Worm (Caenorhabditis elegans) whole organism, L4 larva: ENCODE results near the gene F54B11.10.

ENCODE experiments used
- F10B5.3 ChIP-seq: sonication (generic microtip); optimal IDR thresholded peaks from 2 replicates; lab custom pipeline; 2016; ENCODE audit warnings: mild to moderate bottlenecking, missing genetic modification characterization, missing compliant biosample characterization
- Y105C5A.15 ChIP-seq: fragments of 200-800 bp; sonication (Bioruptor generic); IDR thresholded peaks from 2 replicates; pipeline ENCODE4 v1.3.6; 2022; ENCODE audit warnings: missing genetic modification characterization, missing compliant biosample characterization
- Y75B8A.6 ChIP-seq: fragments of 200-800 bp; sonication (Bioruptor generic); IDR thresholded peaks from 2 replicates; pipeline ENCODE4 v1.3.6; 2022; ENCODE audit warnings: missing genetic modification reagents, missing genetic modification characterization, missing compliant biosample characterization
- aha-1 ChIP-seq: fragments of 150-350 bp; peaks from one replicate; lab custom pipeline; 2014; ENCODE audit warnings: missing biosample characterization, missing genetic modification characterization
- ama-1 ChIP-seq: fragments of 150-350 bp; optimal IDR thresholded peaks from 2 replicates; lab custom pipeline; 2014; ENCODE audit warnings: inconsistent platforms, mixed read lengths
- ceh-32 ChIP-seq: sonication (generic microtip); optimal IDR thresholded peaks from 2 replicates; lab custom pipeline; 2016; ENCODE audit warnings: mild to moderate bottlenecking, missing genetic modification characterization, missing compliant biosample characterization; ENCODE audit not compliant: poor library complexity
- ceh-82 ChIP-seq: sonication (generic microtip); optimal IDR thresholded peaks from 2 replicates; lab custom pipeline; 2017; ENCODE audit warnings: missing biosample characterization, missing genetic modification characterization
- daf-16 ChIP-seq, 3 experiments: sonication (generic microtip); optimal IDR thresholded peaks; 2 replicates each; lab custom pipeline; 2016 to 2017; ENCODE audit warnings: missing genetic modification characterization in 3 of 3, missing genetic modification reagents in 3 of 3, mild to moderate bottlenecking in 2 of 3, missing compliant biosample characterization in 2 of 3, missing biosample characterization in 1 of 3, moderate library complexity in 1 of 3
- dmd-9 ChIP-seq: fragments of 200-800 bp; sonication (Bioruptor generic); IDR thresholded peaks from 2 replicates; pipeline ENCODE4 v1.3.6; 2022; ENCODE audit warnings: missing genetic modification reagents, missing genetic modification characterization, missing compliant biosample characterization
- fkh-10 ChIP-seq: fragments of 150-350 bp; optimal IDR thresholded peaks from 2 replicates; lab custom pipeline; 2014; ENCODE audit warnings: missing biosample characterization, missing genetic modification reagents, missing genetic modification characterization
- hif-1 ChIP-seq, 2 experiments: sonication (generic microtip); optimal IDR thresholded peaks; 2 replicates each; lab custom pipeline; 2016 to 2017; ENCODE audit warnings: missing compliant biosample characterization in 2 of 2, missing genetic modification characterization in 2 of 2, missing genetic modification reagents in 2 of 2, missing genotype in 2 of 2, mild to moderate bottlenecking in 1 of 2
- hlh-30 ChIP-seq: sonication (generic microtip); optimal IDR thresholded peaks from 2 replicates; lab custom pipeline; 2017; ENCODE audit warnings: antibody characterized with exemption, mild to moderate bottlenecking, missing genetic modification characterization, missing compliant biosample characterization; ENCODE audit not compliant: insufficient read depth
- lim-7 ChIP-seq: fragments of 200-800 bp; sonication (Bioruptor generic); IDR thresholded peaks from 2 replicates; pipeline ENCODE4 v1.3.6; 2022; ENCODE audit warnings: missing genetic modification characterization, missing compliant biosample characterization
- lin-1 ChIP-seq: fragments of 200-800 bp; sonication (Bioruptor generic); IDR thresholded peaks from 2 replicates; pipeline ENCODE4 v1.3.6; 2022; ENCODE audit warnings: missing genetic modification reagents, missing genetic modification characterization, missing compliant biosample characterization
- lin-29 ChIP-seq: fragments of 200-800 bp; sonication (Bioruptor generic); IDR thresholded peaks from 2 replicates; pipeline ENCODE4 v1.3.6; 2022; ENCODE audit warnings: missing genetic modification reagents, missing genetic modification characterization, missing compliant biosample characterization
- madf-5 ChIP-seq, 2 experiments: fragments of 200-800 bp; sonication (Bioruptor generic); IDR thresholded peaks; 2 replicates each; pipeline ENCODE4 v1.3.6; 2022; ENCODE audit warnings: missing compliant biosample characterization in 2 of 2, missing genetic modification characterization in 2 of 2
- mxl-2 ChIP-seq: fragments of 200-800 bp; sonication (Bioruptor generic); conservative IDR thresholded peaks from 2 replicates; pipeline ENCODE4 v1.3.6; 2022; ENCODE audit warnings: missing genetic modification reagents, missing genetic modification characterization, missing compliant biosample characterization
- mxl-3 ChIP-seq: fragments of 200-800 bp; sonication (Bioruptor generic); optimal IDR thresholded peaks from 2 replicates; lab custom pipeline; 2018; ENCODE audit warnings: mild to moderate bottlenecking, missing genetic modification characterization, missing compliant biosample characterization
- nhr-102 ChIP-seq: sonication (generic microtip); optimal IDR thresholded peaks from 2 replicates; lab custom pipeline; 2016; ENCODE audit warnings: mild to moderate bottlenecking, missing genetic modification characterization, moderate library complexity, missing compliant biosample characterization
- nhr-11 ChIP-seq: fragments of 150-350 bp; optimal IDR thresholded peaks from 2 replicates; lab custom pipeline; 2014; ENCODE audit warnings: missing biosample characterization, missing genetic modification characterization
- nhr-237 ChIP-seq: sonication (generic microtip); optimal IDR thresholded peaks from 2 replicates; lab custom pipeline; 2017; ENCODE audit warnings: missing biosample characterization, missing genetic modification characterization
- nhr-28 ChIP-seq: fragments of 150-350 bp; optimal IDR thresholded peaks from 2 replicates; lab custom pipeline; 2014; ENCODE audit warnings: missing biosample characterization, missing genetic modification characterization
- nhr-6 ChIP-seq: fragments of 150-350 bp; optimal IDR thresholded peaks from 2 replicates; lab custom pipeline; 2014; ENCODE audit warnings: missing biosample characterization, missing genetic modification characterization
- nhr-76 ChIP-seq: fragments of 150-350 bp; optimal IDR thresholded peaks from 2 replicates; lab custom pipeline; 2014; ENCODE audit warnings: missing biosample characterization, missing genetic modification characterization
- php-3 ChIP-seq: fragments of 200-800 bp; sonication (Bioruptor generic); IDR thresholded peaks from 2 replicates; pipeline ENCODE4 v1.3.6; 2022; ENCODE audit warnings: missing genetic modification reagents, missing genetic modification characterization, missing compliant biosample characterization
- set-16 ChIP-seq: fragments of 200-800 bp; sonication (Bioruptor generic); IDR thresholded peaks from 2 replicates; pipeline ENCODE4 v1.3.6; 2022; ENCODE audit warnings: missing genetic modification reagents, missing genetic modification characterization, missing compliant biosample characterization
- snpc-1.2 ChIP-seq: fragments of 200-800 bp; sonication (Bioruptor generic); IDR thresholded peaks from 2 replicates; pipeline ENCODE4 v1.3.6; 2022; ENCODE audit warnings: missing genetic modification reagents, missing genetic modification characterization, missing compliant biosample characterization
- spr-3 ChIP-seq: fragments of 200-800 bp; sonication (Bioruptor generic); optimal IDR thresholded peaks from 2 replicates; lab custom pipeline; 2018; ENCODE audit warnings: mild to moderate bottlenecking, missing genetic modification characterization, missing compliant biosample characterization
- tag-97 ChIP-seq: fragments of 200-800 bp; sonication (Bioruptor generic); IDR thresholded peaks from 2 replicates; pipeline ENCODE4 v1.3.6; 2022; ENCODE audit warnings: missing genetic modification characterization, missing compliant biosample characterization
- unc-62 ChIP-seq, 3 experiments: fragments of 150-350 bp in 1 of 3; sonication (generic microtip); optimal IDR thresholded peaks in 2 of 3; peaks in 1 of 3; 1 replicate in 1 of 3; 2 replicates in 2 of 3; lab custom pipeline; 2014 to 2017; ENCODE audit warnings: missing biosample characterization in 3 of 3, missing genetic modification characterization in 3 of 3, missing genetic modification reagents in 3 of 3, missing genotype in 1 of 3
- zfp-3 ChIP-seq: fragments of 200-800 bp; sonication (Bioruptor generic); conservative IDR thresholded peaks from 2 replicates; pipeline ENCODE4 v1.3.6; 2022; ENCODE audit warnings: missing genetic modification reagents, missing genetic modification characterization, missing compliant biosample characterization
- ztf-11 ChIP-seq: fragments of 150-350 bp; optimal IDR thresholded peaks from 2 replicates; lab custom pipeline; 2014; ENCODE audit warnings: missing biosample characterization, missing genetic modification characterization

F54B11.10 gene

ce11 chrX:13603826-13604225 is 21.9 kb downstream of the F54B11.10 start, which contains the start of gene F54B11.8:
Gene F54B11.8 (minus strand): TSS chrX:13603926.
- TF ChIP-seq mxl-2 (GFP tag; lab: Robert Waterston, UW): no peak
- TF ChIP-seq hif-1 (tag; optimal IDR thresholded peaks at IDR 0.05; lab: Kevin White, UChicago): no peak
- peak; percentile 73 for TF ChIP-seq hlh-30 (tag; lab: Kevin White, UChicago)
- no peak for TF ChIP-seq ceh-32 (tag; lab: Kevin White, UChicago)
- no peak for TF ChIP-seq set-16
- TF ChIP-seq nhr-102 (tag; lab: Kevin White, UChicago): no peak
- TF ChIP-seq mxl-3 (GFP tag; lab: Kevin White, UChicago): peak; percentile 8

ce11 chrX:13604946-13605617 is 23.2 kb downstream of the F54B11.10 start, which contains the start of gene F54B11.9:
Gene F54B11.9 (plus strand): TSS chrX:13605567.
- TF ChIP-seq daf-16 (GFP tag; optimal IDR thresholded peaks at IDR 0.05; lab: Kevin White, UChicago) (peak in 1 of 2 experiments; percentile 28), daf-16 (tag; optimal IDR thresholded peaks at IDR 0.05; lab: Kevin White, UChicago) (no peak), aha-1 (tag; lab: Kevin White, UChicago) (peak; percentile 41), lim-7 (GFP tag; lab: Robert Waterston, UW) (no peak), nhr-11 (tag; lab: Kevin White, UChicago) (peak; percentile 56), zfp-3 (no peak), set-16 (peak; percentile 13; the same call in 1 of the 2 replicates), snpc-1.2 (GFP tag; lab: Robert Waterston, UW) (no peak), lin-1 (GFP tag; lab: Robert Waterston, UW) (no peak), php-3 (GFP tag; lab: Robert Waterston, UW) (no peak)

- no peak for TF ChIP-seq spr-3 (GFP tag; lab: Kevin White, UChicago)
- no peak for TF ChIP-seq daf-16 (GFP tag; optimal IDR thresholded peaks at IDR 0.05; lab: Kevin White, UChicago)
- no peak for TF ChIP-seq daf-16 (tag; optimal IDR thresholded peaks at IDR 0.05; lab: Kevin White, UChicago)
- no peak for TF ChIP-seq F10B5.3 (tag; lab: Kevin White, UChicago)
- no peak for TF ChIP-seq ceh-82
- TF ChIP-seq nhr-6 (tag; lab: Kevin White, UChicago): no peak
- TF ChIP-seq madf-5 (GFP tag; IDR thresholded peaks at IDR 0.05; lab: Robert Waterston, UW): no peak
- no peak for TF ChIP-seq Y75B8A.6 (GFP tag; lab: Robert Waterston, UW)
- TF ChIP-seq tag-97 (GFP tag; lab: Robert Waterston, UW): no peak
- no peak for TF ChIP-seq Y105C5A.15 (GFP tag; lab: Robert Waterston, UW)
- TF ChIP-seq ztf-11 (tag; lab: Kevin White, UChicago): no peak
- no peak for TF ChIP-seq lin-1 (GFP tag; lab: Robert Waterston, UW)
- TF ChIP-seq lin-29: no peak
- TF ChIP-seq nhr-237: no peak
- TF ChIP-seq dmd-9 (GFP tag; lab: Robert Waterston, UW): no peak
- no peak for TF ChIP-seq nhr-28 (tag; lab: Kevin White, UChicago)
- TF ChIP-seq ama-1 (lab: Kevin White, UChicago): no peak
These were observed 23.9 kb downstream of the F54B11.10 start for ce11 chrX:13605854-13606253.

- TF ChIP-seq fkh-10 (GFP tag; lab: Kevin White, UChicago): peak; percentile 52
- no peak for TF ChIP-seq aha-1 (tag; lab: Kevin White, UChicago)
These were observed 28.1 kb downstream of the F54B11.10 start for ce11 chrX:13610040-13610439.

- TF ChIP-seq aha-1 (tag; lab: Kevin White, UChicago) (no peak), unc-62 (GFP tag; optimal IDR thresholded peaks at IDR 0.05 in 1 of 2; lab: Kevin White, UChicago) (peak in 1 of 2 experiments; percentile 57), unc-62 (tag; optimal IDR thresholded peaks at IDR 0.05; lab: Kevin White, UChicago) (no peak), nhr-76 (no peak)
These were observed 33.3 kb downstream of the F54B11.10 start for ce11 chrX:13615181-13615580.
